Fruit fly (Drosophila melanogaster) S2 (cell line): ENCODE data around the gene Muc12Ea.

Experiments used
- CG8478 ChIP-seq: fragments of >200 bp; optimal IDR thresholded peaks from 2 replicates; lab custom pipeline; 2018
- CTCF ChIP-seq, 2 experiments: fragments of >200 bp; optimal IDR thresholded peaks; 2 replicates each; lab custom pipeline; 2018

Gene Muc12Ea

DNA sequence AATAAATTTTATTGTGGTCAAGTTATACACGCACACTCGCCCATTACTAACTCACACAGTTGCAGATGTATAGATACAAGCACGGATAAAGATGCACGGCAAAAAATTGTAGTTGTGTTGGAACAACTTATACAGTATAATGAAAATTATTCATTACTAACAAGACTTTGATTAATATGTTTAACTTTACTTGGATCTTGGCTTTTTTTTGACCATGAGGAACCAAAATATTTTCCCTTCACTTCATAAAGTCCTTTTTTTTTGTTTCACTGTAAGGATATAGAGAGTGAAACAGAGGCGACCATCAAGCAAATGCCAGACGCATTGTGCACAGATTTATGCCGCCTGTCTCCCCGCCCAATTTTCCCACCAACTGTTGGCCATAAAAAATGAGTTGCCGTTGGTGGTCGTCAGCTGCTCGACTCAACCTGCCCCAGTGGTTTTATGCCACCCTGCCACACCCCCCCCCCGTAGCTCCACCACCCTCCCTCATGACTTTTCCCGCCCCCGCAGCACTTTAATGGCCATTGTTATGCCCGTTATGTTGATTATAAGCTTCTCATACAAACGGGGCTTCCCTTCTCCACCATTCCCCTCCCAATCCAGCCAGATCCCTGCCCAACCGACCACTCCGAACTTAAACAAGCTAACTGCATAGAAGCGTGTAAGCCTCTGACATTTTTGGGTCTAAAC lies 54.1 kb downstream of the Muc12Ea start:
- TF ChIP-seq CTCF (optimal IDR thresholded peaks at IDR 0.05; lab: Kevin White, UChicago): no peak
- no peak for TF ChIP-seq CG8478 (lab: Kevin White, UChicago)

DNA sequence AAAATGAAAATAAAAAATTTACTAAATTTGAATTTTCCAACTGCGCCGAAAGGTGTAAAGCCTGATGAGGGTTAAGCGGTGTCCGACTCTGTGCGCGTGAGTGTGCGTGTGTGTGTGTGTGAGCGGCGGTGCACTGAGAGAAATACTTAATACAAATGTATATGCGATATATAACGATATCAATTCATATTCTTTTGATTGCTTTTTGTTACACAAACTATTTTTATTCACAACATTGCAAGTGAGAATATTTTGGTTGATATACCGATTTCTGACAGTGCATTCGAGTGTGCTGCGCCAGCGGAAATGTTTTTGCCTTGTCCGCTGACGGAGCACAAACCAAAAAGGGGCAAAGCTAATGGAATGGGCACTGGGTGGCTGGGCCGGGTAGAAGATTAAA lies 54.7 kb downstream of the Muc12Ea start:
- TF ChIP-seq CTCF (optimal IDR thresholded peaks at IDR 0.05; lab: Kevin White, UChicago): no peak
- TF ChIP-seq CG8478 (lab: Kevin White, UChicago): no peak
